Worm (Caenorhabditis elegans): Measurements from ENCODE around the gene H12D21.10.

Gene H12D21.10

DNA sequence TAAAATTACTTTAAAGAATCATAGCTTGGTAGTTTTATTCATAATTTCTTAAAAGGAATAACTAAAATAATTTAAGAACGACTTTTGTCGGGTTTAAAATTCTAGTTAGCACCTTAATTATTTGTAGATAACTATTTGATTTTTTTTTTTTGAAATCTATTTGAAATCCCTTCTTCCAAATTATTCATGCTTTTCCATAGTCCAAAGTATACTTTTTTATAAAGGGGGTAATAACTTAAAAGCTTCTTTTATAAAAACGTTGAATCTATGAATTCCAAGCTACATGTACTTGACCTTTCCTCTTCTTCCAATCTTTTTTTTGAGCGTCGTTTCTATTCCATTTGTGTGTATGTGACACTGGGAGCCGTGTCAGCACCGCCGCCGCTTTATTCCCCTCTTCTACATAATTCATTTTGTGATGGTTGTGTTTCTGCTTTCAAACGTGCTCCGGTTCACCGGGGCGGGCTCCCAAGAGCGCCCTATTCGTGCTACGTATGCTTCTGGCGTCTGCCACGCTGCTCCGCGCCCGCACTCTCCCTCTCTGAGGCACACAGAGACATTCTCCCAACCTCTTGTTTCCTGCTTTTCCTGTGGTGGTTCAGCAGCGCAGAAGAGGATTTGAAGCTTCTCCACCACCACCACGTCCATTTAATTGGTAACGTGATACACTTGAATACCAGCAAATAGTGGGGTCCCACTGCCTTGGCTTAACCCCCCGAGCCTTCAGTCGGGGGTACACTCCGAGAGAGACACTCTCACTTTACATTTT is 34.0 kb downstream of the H12D21.10 start:
- TF ChIP-seq sea-2 (GFP tag; optimal IDR thresholded peaks at IDR 0.05) = no peak
- no peak for TF ChIP-seq aly-2 (tag; optimal IDR thresholded peaks at IDR 0.05)
- no peak for TF ChIP-seq elt-3 (tag; optimal IDR thresholded peaks at IDR 0.05)
- no peak for TF ChIP-seq egl-5 (tag; optimal IDR thresholded peaks at IDR 0.05)
- no peak for TF ChIP-seq ama-1 (optimal IDR thresholded peaks at IDR 0.05)
- no peak for TF ChIP-seq fos-1 (tag; optimal IDR thresholded peaks at IDR 0.05)
- TF ChIP-seq snpc-4 (tag; optimal IDR thresholded peaks at IDR 0.05) = no peak
- TF ChIP-seq unc-62 (GFP tag; optimal IDR thresholded peaks at IDR 0.05) = no peak
- no peak for TF ChIP-seq ztf-4 (tag; optimal IDR thresholded peaks at IDR 0.05)
- TF ChIP-seq elt-1 (tag; optimal IDR thresholded peaks at IDR 0.05) = no peak

ce11 chrV:14936587-14936986 is 37.0 kb downstream of the H12D21.10 start, which contains the start of gene C30G7.2:
C30G7.2 (plus strand) TSS chrV:14936887.
- no peak for TF ChIP-seq ceh-28 (tag; optimal IDR thresholded peaks at IDR 0.05)
- no peak for TF ChIP-seq nhr-77 (tag; optimal IDR thresholded peaks at IDR 0.05)
- TF ChIP-seq mml-1 (tag; optimal IDR thresholded peaks at IDR 0.05) = no peak
- TF ChIP-seq unc-62 (GFP tag; optimal IDR thresholded peaks at IDR 0.05) = no peak
- TF ChIP-seq daf-12 (tag; optimal IDR thresholded peaks at IDR 0.05) = no peak
- TF ChIP-seq elt-1 (tag; optimal IDR thresholded peaks at IDR 0.05) = no peak
- no peak for TF ChIP-seq nhr-23 (tag; optimal IDR thresholded peaks at IDR 0.05)
- no peak for TF ChIP-seq nhr-67 (tag; optimal IDR thresholded peaks at IDR 0.05)
- TF ChIP-seq sea-2 (GFP tag; optimal IDR thresholded peaks at IDR 0.05) = no peak
- no peak for TF ChIP-seq nfya-1 (tag; optimal IDR thresholded peaks at IDR 0.05; ENCODE audit: insufficient read depth)
- TF ChIP-seq ZK546.5 (tag; optimal IDR thresholded peaks at IDR 0.05) = no peak
- TF ChIP-seq nhr-76 (tag; optimal IDR thresholded peaks at IDR 0.05) = no peak
- TF ChIP-seq lin-15B (tag; optimal IDR thresholded peaks at IDR 0.05) = no peak
- no peak for TF ChIP-seq ceh-82 (tag; optimal IDR thresholded peaks at IDR 0.05)
- TF ChIP-seq egl-27 (tag; optimal IDR thresholded peaks at IDR 0.05) = no peak
- TF ChIP-seq lsy-12 (tag; optimal IDR thresholded peaks at IDR 0.05) = no peak
- no peak for TF ChIP-seq tbx-2 (tag; optimal IDR thresholded peaks at IDR 0.05)

DNA sequence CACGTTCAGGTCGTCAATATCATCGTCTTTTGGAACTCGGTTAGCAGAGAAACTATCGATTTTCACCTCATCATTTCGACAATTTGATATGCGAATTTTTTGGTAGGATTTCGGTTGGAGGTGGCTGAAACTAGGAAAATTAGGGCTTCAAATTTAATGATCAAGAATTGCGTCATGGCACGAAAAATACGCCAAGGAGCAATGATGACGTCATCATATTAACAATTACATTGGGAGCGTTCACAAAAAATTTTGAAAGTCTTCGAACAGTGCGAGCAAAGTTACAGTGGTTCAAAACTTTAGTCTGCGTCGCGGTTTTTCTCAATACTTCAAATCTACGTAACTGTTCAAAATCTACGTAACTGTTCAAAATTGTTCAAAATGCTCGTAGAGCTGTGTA is 43.3 kb downstream of the H12D21.10 start:
- TF ChIP-seq nhr-67 (tag; optimal IDR thresholded peaks at IDR 0.05) = no peak
- TF ChIP-seq fkh-10 (GFP tag; optimal IDR thresholded peaks at IDR 0.05) = no peak
- no peak for TF ChIP-seq ceh-16 (tag; optimal IDR thresholded peaks at IDR 0.05)
- TF ChIP-seq daf-12 (tag; optimal IDR thresholded peaks at IDR 0.05) = no peak
- no peak for TF ChIP-seq unc-39 (tag; optimal IDR thresholded peaks at IDR 0.05)
- no peak for TF ChIP-seq nhr-43 (tag; optimal IDR thresholded peaks at IDR 0.05; ENCODE audit: poor library complexity, severe bottlenecking)
- no peak for TF ChIP-seq mdl-1 (tag; optimal IDR thresholded peaks at IDR 0.05)
- TF ChIP-seq skn-1 (tag; optimal IDR thresholded peaks at IDR 0.05) = no peak
- no peak for TF ChIP-seq jun-1 (tag; optimal IDR thresholded peaks at IDR 0.05)
- no peak for TF ChIP-seq egl-5 (tag; optimal IDR thresholded peaks at IDR 0.05)
- no peak for TF ChIP-seq tbx-2 (tag; optimal IDR thresholded peaks at IDR 0.05)
- TF ChIP-seq nhr-23 (tag; optimal IDR thresholded peaks at IDR 0.05) = no peak

- TF ChIP-seq ceh-28 (tag; optimal IDR thresholded peaks at IDR 0.05) (peak; percentile 67), nhr-28 (tag; optimal IDR thresholded peaks at IDR 0.05) (no peak), hmg-11 (tag; optimal IDR thresholded peaks at IDR 0.05) (no peak), fos-1 (tag; optimal IDR thresholded peaks at IDR 0.05) (no peak), eor-1 (tag; optimal IDR thresholded peaks at IDR 0.05) (no peak), aly-2 (tag; optimal IDR thresholded peaks at IDR 0.05) (no peak)
These were observed 44.2 kb downstream of the H12D21.10 start for ce11 chrV:14943774-14944173.

ce11 chrV:14945124-14945523 is 45.5 kb downstream of the H12D21.10 start:
- TF ChIP-seq R02D3.7 (tag; optimal IDR thresholded peaks at IDR 0.05) = no peak
- TF ChIP-seq ceh-28 (tag; optimal IDR thresholded peaks at IDR 0.05) = peak; percentile 46

Measured in whole organism, L3 larva.